Worm (Caenorhabditis elegans) whole organism, L1 larva: ENCODE results near the gene F40G9.5.

Source experiments
- C04F5.9 ChIP-seq: sonication (generic microtip); optimal IDR thresholded peaks from 2 replicates; lab custom pipeline; 2016; ENCODE audit warnings: missing genetic modification characterization, missing compliant biosample characterization
- F16B12.6 ChIP-seq: fragments of 150-350 bp; optimal IDR thresholded peaks from 2 replicates; lab custom pipeline; 2014; ENCODE audit warnings: missing biosample characterization, missing genetic modification characterization
- Y116A8C.19 ChIP-seq: sonication (generic microtip); optimal IDR thresholded peaks from 2 replicates; lab custom pipeline; 2016; ENCODE audit warnings: missing compliant biosample characterization, missing genetic modification characterization, borderline replicate concordance
- aha-1 ChIP-seq: fragments of 150-350 bp; optimal IDR thresholded peaks from 2 replicates; lab custom pipeline; 2014; ENCODE audit warnings: missing biosample characterization, missing genetic modification characterization
- ceh-63 ChIP-seq: fragments of 200-800 bp; sonication (Bioruptor generic); optimal IDR thresholded peaks from 2 replicates; lab custom pipeline; 2018; ENCODE audit warnings: mild to moderate bottlenecking, missing genetic modification characterization, missing compliant biosample characterization
- ceh-8 ChIP-seq: fragments of 200-800 bp; sonication (Bioruptor generic); optimal IDR thresholded peaks from 2 replicates; lab custom pipeline; 2018; ENCODE audit warnings: mild to moderate bottlenecking, missing genetic modification characterization, moderate library complexity, missing compliant biosample characterization
- ceh-82 ChIP-seq, 3 experiments: fragments of 150-350 bp in 1 of 3; sonication (generic microtip) in 2 of 3; optimal IDR thresholded peaks; 2 replicates each; lab custom pipeline; 2014 to 2017; ENCODE audit warnings: missing biosample characterization in 3 of 3, missing genetic modification characterization in 3 of 3
- ceh-88 ChIP-seq: fragments of 200-800 bp; sonication (Bioruptor generic); IDR thresholded peaks from 2 replicates; pipeline ENCODE4 v1.3.6; 2022; ENCODE audit warnings: missing genetic modification characterization, missing compliant biosample characterization
- dsc-1 ChIP-seq: sonication (generic microtip); optimal IDR thresholded peaks from 2 replicates; lab custom pipeline; 2016; ENCODE audit warnings: mild to moderate bottlenecking, missing genetic modification characterization, missing compliant biosample characterization
- efl-1 ChIP-seq, 4 experiments: fragments of 150-350 bp; optimal IDR thresholded peaks in 3 of 4; peaks in 1 of 4; 1 replicate in 1 of 4; 2 replicates in 3 of 4; lab custom pipeline; 2014; ENCODE audit warnings: missing biosample characterization in 2 of 4, missing genetic modification characterization in 2 of 4, missing genetic modification reagents in 2 of 4
- fkh-10 ChIP-seq: sonication (generic microtip); optimal IDR thresholded peaks from 2 replicates; lab custom pipeline; 2017; ENCODE audit warnings: missing biosample characterization, missing genetic modification reagents, missing genetic modification characterization
- fkh-4 ChIP-seq: sonication (generic microtip); optimal IDR thresholded peaks from 2 replicates; lab custom pipeline; 2016; ENCODE audit warnings: missing compliant biosample characterization, missing genetic modification characterization, borderline replicate concordance
- fkh-8 ChIP-seq: sonication (generic microtip); optimal IDR thresholded peaks from 2 replicates; lab custom pipeline; 2016; ENCODE audit warnings: mild to moderate bottlenecking, missing genetic modification characterization, missing compliant biosample characterization
- fos-1 ChIP-seq: fragments of 150-350 bp; optimal IDR thresholded peaks from 2 replicates; lab custom pipeline; 2014; ENCODE audit warnings: missing biosample characterization, missing genetic modification characterization
- jun-1 ChIP-seq: fragments of 150-350 bp; optimal IDR thresholded peaks from 2 replicates; lab custom pipeline; 2014; ENCODE audit warnings: missing biosample characterization, missing genetic modification reagents, missing genetic modification characterization
- lin-13 ChIP-seq: fragments of 150-350 bp; optimal IDR thresholded peaks from 2 replicates; lab custom pipeline; 2014; ENCODE audit warnings: missing biosample characterization, missing genetic modification reagents, missing genetic modification characterization
- lin-14 ChIP-seq: fragments of 200-800 bp; sonication (Bioruptor generic); optimal IDR thresholded peaks from 2 replicates; lab custom pipeline; 2018; ENCODE audit warnings: mild to moderate bottlenecking, missing genetic modification characterization, moderate library complexity, missing compliant biosample characterization
- lin-15B ChIP-seq: fragments of 150-350 bp; sonication (generic microtip); optimal IDR thresholded peaks from 3 replicates; lab custom pipeline; 2014; ENCODE audit warnings: missing biosample characterization, missing genetic modification characterization
- lin-39 ChIP-seq: fragments of 150-350 bp; optimal IDR thresholded peaks from 2 replicates; lab custom pipeline; 2014; ENCODE audit warnings: missing biosample characterization, missing genetic modification reagents, missing genetic modification characterization
- lir-3 ChIP-seq: sonication (generic microtip); optimal IDR thresholded peaks from 2 replicates; lab custom pipeline; 2016; ENCODE audit warnings: mild to moderate bottlenecking, missing genetic modification characterization, moderate library complexity, missing compliant biosample characterization; ENCODE audit not compliant: poor library complexity
- nhr-11 ChIP-seq: fragments of 150-350 bp; optimal IDR thresholded peaks from 2 replicates; lab custom pipeline; 2014; ENCODE audit warnings: missing biosample characterization, missing genetic modification characterization
- nhr-19 ChIP-seq: fragments of 200-800 bp; sonication (Bioruptor generic); conservative IDR thresholded peaks from 2 replicates; pipeline ENCODE4 v1.3.6; 2022; ENCODE audit warnings: missing genetic modification characterization, missing compliant biosample characterization
- nhr-20 ChIP-seq: sonication (generic microtip); optimal IDR thresholded peaks from 2 replicates; lab custom pipeline; 2016; ENCODE audit warnings: mild to moderate bottlenecking, missing genetic modification characterization, missing compliant biosample characterization
- nhr-237 ChIP-seq: fragments of 150-350 bp; optimal IDR thresholded peaks from 2 replicates; lab custom pipeline; 2014; ENCODE audit warnings: missing biosample characterization, missing genetic modification characterization
- nhr-76 ChIP-seq: sonication (generic microtip); optimal IDR thresholded peaks from 2 replicates; lab custom pipeline; 2017; ENCODE audit warnings: missing biosample characterization, missing genetic modification characterization
- nhr-84 ChIP-seq: sonication (generic microtip); optimal IDR thresholded peaks from 2 replicates; lab custom pipeline; 2017; ENCODE audit warnings: missing biosample characterization, missing genetic modification characterization
- pag-3 ChIP-seq: sonication (generic microtip); optimal IDR thresholded peaks from 2 replicates; lab custom pipeline; 2017; ENCODE audit warnings: missing genetic modification characterization, mild to moderate bottlenecking, missing compliant biosample characterization, antibody characterized with exemption, borderline replicate concordance; ENCODE audit not compliant: insufficient read depth
- pax-3 ChIP-seq: fragments of 200-800 bp; sonication (Bioruptor generic); optimal IDR thresholded peaks from 2 replicates; lab custom pipeline; 2018; ENCODE audit warnings: mild to moderate bottlenecking, missing genetic modification characterization, moderate library complexity, missing compliant biosample characterization
- rnt-1 ChIP-seq: sonication (generic microtip); optimal IDR thresholded peaks from 2 replicates; lab custom pipeline; 2016; ENCODE audit warnings: mild to moderate bottlenecking, missing genetic modification characterization, moderate library complexity, missing compliant biosample characterization
- snu-23 ChIP-seq: sonication (generic microtip); optimal IDR thresholded peaks from 2 replicates; lab custom pipeline; 2016; ENCODE audit warnings: missing genetic modification characterization, missing compliant biosample characterization
- sox-4 ChIP-seq: sonication (generic microtip); optimal IDR thresholded peaks from 2 replicates; lab custom pipeline; 2016; ENCODE audit warnings: missing genetic modification characterization, missing compliant biosample characterization
- swsn-7 ChIP-seq: sonication (generic microtip); optimal IDR thresholded peaks from 2 replicates; lab custom pipeline; 2016; ENCODE audit warnings: missing genetic modification characterization, missing compliant biosample characterization
- tbx-2 ChIP-seq: sonication (generic microtip); optimal IDR thresholded peaks from 2 replicates; lab custom pipeline; 2016; ENCODE audit warnings: missing genetic modification characterization, missing compliant biosample characterization
- tlp-1 ChIP-seq: fragments of 150-350 bp; optimal IDR thresholded peaks from 2 replicates; lab custom pipeline; 2014; ENCODE audit warnings: missing biosample characterization, missing genetic modification characterization
- unc-130 ChIP-seq: fragments of 150-350 bp; optimal IDR thresholded peaks from 2 replicates; lab custom pipeline; 2017; ENCODE audit warnings: missing biosample characterization, missing genetic modification characterization, inconsistent platforms
- unc-62 ChIP-seq: fragments of 150-350 bp; optimal IDR thresholded peaks from 2 replicates; lab custom pipeline; 2014; ENCODE audit warnings: missing biosample characterization, missing genetic modification reagents, missing genetic modification characterization
- vab-15 ChIP-seq: sonication (generic microtip); optimal IDR thresholded peaks from 2 replicates; lab custom pipeline; 2017; ENCODE audit warnings: missing genotype, mild to moderate bottlenecking, missing genetic modification characterization, missing compliant biosample characterization
- xbp-1 ChIP-seq: sonication (generic microtip); optimal IDR thresholded peaks from 2 replicates; lab custom pipeline; 2016; ENCODE audit warnings: missing genetic modification characterization, missing compliant biosample characterization
- zag-1 ChIP-seq: fragments of 150-350 bp; optimal IDR thresholded peaks from 2 replicates; lab custom pipeline; 2014; ENCODE audit warnings: missing biosample characterization, missing genetic modification characterization
- ztf-4 ChIP-seq: fragments of 150-350 bp; optimal IDR thresholded peaks from 2 replicates; lab custom pipeline; 2014; ENCODE audit warnings: missing biosample characterization, missing genetic modification characterization

Gene F40G9.5

ce11 chrIII:134194-134593 lies 46.9 kb upstream of the F40G9.5 start, which contains the start of gene pals-25:
TSS of gene pals-25 (plus strand) at chrIII:134494.
- TF ChIP-seq ceh-63 (no peak), nhr-11 (no peak), tbx-2 (no peak), fos-1 (no peak), unc-130 (tag; lab: Kevin White, UChicago) (no peak), jun-1 (no peak), sox-4 (tag; lab: Kevin White, UChicago) (no peak), fkh-8 (tag; lab: Kevin White, UChicago) (no peak), nhr-19 (GFP tag; lab: Robert Waterston, UW) (no peak), fkh-4 (tag; lab: Kevin White, UChicago) (no peak), ceh-8 (GFP tag; lab: Kevin White, UChicago) (no peak), dsc-1 (no peak), nhr-76 (tag; lab: Kevin White, UChicago) (no peak), unc-62 (GFP tag; lab: Kevin White, UChicago) (no peak), F16B12.6 (tag; lab: Kevin White, UChicago) (no peak), tlp-1 (no peak), snu-23 (GFP tag; lab: Kevin White, UChicago) (no peak), C04F5.9 (tag; lab: Kevin White, UChicago) (no peak)

ce11 chrIII:140904-141303 lies 40.2 kb upstream of the F40G9.5 start, which contains the start of gene fbxb-81:
TSS of gene fbxb-81 (minus strand) at chrIII:141217.
- no peak for TF ChIP-seq lin-15B (tag; lab: Kevin White, UChicago)
- TF ChIP-seq swsn-7 (tag; lab: Kevin White, UChicago) = no peak
- TF ChIP-seq unc-130 (tag; lab: Kevin White, UChicago) = no peak
- no peak for TF ChIP-seq ceh-82 (tag; optimal IDR thresholded peaks at IDR 0.05; lab: Kevin White, UChicago)
- TF ChIP-seq fkh-10 (GFP tag; lab: Kevin White, UChicago) = no peak
- no peak for TF ChIP-seq lin-39 (tag; lab: Kevin White, UChicago)
- TF ChIP-seq vab-15 = no peak
- TF ChIP-seq ztf-4 (tag; lab: Kevin White, UChicago) = no peak

- TF ChIP-seq lin-14 (GFP tag; lab: Kevin White, UChicago) = no peak
- TF ChIP-seq C04F5.9 (tag; lab: Kevin White, UChicago) = no peak
- no peak for TF ChIP-seq xbp-1 (tag; lab: Kevin White, UChicago)
- TF ChIP-seq efl-1 (optimal IDR thresholded peaks at IDR 0.05; lab: Kevin White, UChicago) = no peak
- peak in 1 of 2 experiments; percentile 1 for TF ChIP-seq efl-1 (GFP tag; optimal IDR thresholded peaks at IDR 0.05 in 1 of 2; lab: Kevin White, UChicago)
- TF ChIP-seq, all 84 proteins: peak for 1
These were observed 37.9 kb upstream of the F40G9.5 start, which contains the start of gene fbxb-82 for ce11 chrIII:143121-143520. TSS of gene fbxb-82 (minus strand) at chrIII:143221.

DNA sequence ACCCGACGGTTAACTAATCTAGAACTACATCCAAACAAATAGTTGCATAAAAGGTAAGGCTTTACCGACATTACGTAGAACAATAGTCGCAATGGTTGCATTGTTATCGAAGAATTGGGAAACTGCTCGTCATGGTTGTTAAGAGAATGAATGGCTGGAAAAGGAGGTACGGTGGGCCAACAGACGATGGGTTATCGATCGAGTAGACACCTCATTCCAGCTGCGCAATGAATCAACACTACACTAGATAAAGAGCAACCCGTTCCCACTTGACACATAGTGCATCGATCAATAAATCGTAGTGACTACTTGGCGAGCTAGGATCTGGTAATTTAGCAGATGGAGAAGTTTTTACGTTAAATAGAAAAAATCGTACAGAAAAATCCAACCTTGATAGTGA lies 36.0 kb upstream of the F40G9.5 start, which contains the start of the genes T17A3.12 and fbxb-83:
Gene T17A3.12 (minus strand): TSS at position 101 of the 400 bp plus-strand sequence.
Gene fbxb-83 (minus strand): TSS at position 134 of the 400 bp plus-strand sequence.
- TF ChIP-seq Y116A8C.19 (tag; lab: Kevin White, UChicago) (no peak), lin-13 (no peak), nhr-11 (no peak), zag-1 (tag; lab: Kevin White, UChicago) (no peak), nhr-84 (no peak), ceh-88 (GFP tag; lab: Robert Waterston, UW) (no peak), pag-3 (tag; lab: Kevin White, UChicago) (no peak), pax-3 (tag; lab: Kevin White, UChicago) (no peak), aha-1 (no peak), xbp-1 (tag; lab: Kevin White, UChicago) (no peak), rnt-1 (tag; lab: Kevin White, UChicago) (no peak), nhr-20 (no peak), nhr-237 (tag; lab: Kevin White, UChicago) (no peak), lir-3 (tag; lab: Kevin White, UChicago) (no peak), fos-1 (no peak)
